Worm (Caenorhabditis elegans) whole organism, L3 larva: ENCODE data around the gene F13A2.1.

Source experiments
- R02D3.7 ChIP-seq: fragments of 150-350 bp; optimal IDR thresholded peaks from 2 replicates; lab custom pipeline; 2014; ENCODE audit warnings: missing biosample characterization, missing genetic modification characterization
- aly-2 ChIP-seq: fragments of 150-350 bp; optimal IDR thresholded peaks from 2 replicates; lab custom pipeline; 2014; ENCODE audit warnings: missing biosample characterization, missing genetic modification characterization
- ama-1 ChIP-seq: fragments of 150-350 bp; optimal IDR thresholded peaks from 2 replicates; lab custom pipeline; 2018
- ceh-16 ChIP-seq: sonication (generic microtip); optimal IDR thresholded peaks from 2 replicates; lab custom pipeline; 2017; ENCODE audit warnings: missing biosample characterization, missing genetic modification characterization
- ceh-28 ChIP-seq: fragments of 150-350 bp; optimal IDR thresholded peaks from 2 replicates; lab custom pipeline; 2014; ENCODE audit warnings: missing biosample characterization, missing genetic modification reagents, missing genetic modification characterization
- ceh-82 ChIP-seq: fragments of 150-350 bp; optimal IDR thresholded peaks from 2 replicates; lab custom pipeline; 2014; ENCODE audit warnings: missing biosample characterization, missing genetic modification characterization
- ceh-9 ChIP-seq: sonication (generic microtip); optimal IDR thresholded peaks from 2 replicates; lab custom pipeline; 2018; ENCODE audit warnings: missing biosample characterization, missing genetic modification characterization
- daf-12 ChIP-seq: fragments of 150-350 bp; optimal IDR thresholded peaks from 2 replicates; lab custom pipeline; 2014; ENCODE audit warnings: missing biosample characterization, missing genetic modification reagents, missing genetic modification characterization
- egl-5 ChIP-seq: fragments of 150-350 bp; optimal IDR thresholded peaks from 2 replicates; lab custom pipeline; 2017; ENCODE audit warnings: missing biosample characterization, missing genetic modification reagents, missing genetic modification characterization, inconsistent platforms
- elt-1 ChIP-seq: fragments of 150-350 bp; optimal IDR thresholded peaks from 2 replicates; lab custom pipeline; 2014; ENCODE audit warnings: missing biosample characterization, missing genetic modification characterization
- elt-2 ChIP-seq: sonication (generic microtip); optimal IDR thresholded peaks from 2 replicates; lab custom pipeline; 2016; ENCODE audit warnings: missing genetic modification reagents, mild to moderate bottlenecking, missing genetic modification characterization, missing compliant biosample characterization
- elt-3 ChIP-seq, 3 experiments: fragments of 150-350 bp in 1 of 3; sonication (generic microtip) in 2 of 3; optimal IDR thresholded peaks; 2 replicates in 2 of 3; 4 replicates in 1 of 3; lab custom pipeline; 2014 to 2017; ENCODE audit warnings: missing biosample characterization in 3 of 3, missing genetic modification characterization in 3 of 3
- fkh-10 ChIP-seq: sonication (generic microtip); optimal IDR thresholded peaks from 2 replicates; lab custom pipeline; 2017; ENCODE audit warnings: missing biosample characterization, missing genetic modification reagents, missing genetic modification characterization
- fkh-2 ChIP-seq: fragments of 150-350 bp; optimal IDR thresholded peaks from 2 replicates; lab custom pipeline; 2014; ENCODE audit warnings: missing biosample characterization, missing genetic modification reagents, missing genetic modification characterization
- fos-1 ChIP-seq: fragments of 150-350 bp; optimal IDR thresholded peaks from 2 replicates; lab custom pipeline; 2014; ENCODE audit warnings: missing biosample characterization, missing genetic modification characterization
- hmg-11 ChIP-seq: sonication (generic microtip); optimal IDR thresholded peaks from 2 replicates; lab custom pipeline; 2016; ENCODE audit warnings: missing genetic modification characterization, missing compliant biosample characterization
- jun-1 ChIP-seq: fragments of 150-350 bp; optimal IDR thresholded peaks from 2 replicates; lab custom pipeline; 2014; ENCODE audit warnings: missing biosample characterization, missing genetic modification reagents, missing genetic modification characterization
- lin-15B ChIP-seq: fragments of 150-350 bp; optimal IDR thresholded peaks from 2 replicates; lab custom pipeline; 2014; ENCODE audit warnings: missing biosample characterization, missing genetic modification characterization
- mdl-1 ChIP-seq: fragments of 150-350 bp; optimal IDR thresholded peaks from 2 replicates; lab custom pipeline; 2014; ENCODE audit warnings: missing biosample characterization, missing genetic modification characterization
- mml-1 ChIP-seq: fragments of 150-350 bp; sonication (generic microtip); optimal IDR thresholded peaks from 3 replicates; lab custom pipeline; 2014; ENCODE audit warnings: missing biosample characterization, missing genetic modification characterization
- nhr-11 ChIP-seq: fragments of 150-350 bp; optimal IDR thresholded peaks from 2 replicates; lab custom pipeline; 2014; ENCODE audit warnings: missing biosample characterization, missing genetic modification characterization
- nhr-12 ChIP-seq: fragments of 150-350 bp; optimal IDR thresholded peaks from 2 replicates; lab custom pipeline; 2014; ENCODE audit warnings: missing biosample characterization, missing genetic modification characterization
- nhr-23 ChIP-seq: fragments of 150-350 bp; optimal IDR thresholded peaks from 2 replicates; lab custom pipeline; 2014; ENCODE audit warnings: missing biosample characterization, missing genetic modification reagents, missing genetic modification characterization
- nhr-237 ChIP-seq: fragments of 150-350 bp; optimal IDR thresholded peaks from 2 replicates; lab custom pipeline; 2014; ENCODE audit warnings: missing biosample characterization, missing genetic modification characterization
- nhr-25 ChIP-seq: sonication (generic microtip); optimal IDR thresholded peaks from 2 replicates; lab custom pipeline; 2017; ENCODE audit warnings: missing biosample characterization, missing genetic modification characterization
- nhr-28 ChIP-seq: fragments of 150-350 bp; optimal IDR thresholded peaks from 2 replicates; lab custom pipeline; 2014; ENCODE audit warnings: missing biosample characterization, missing genetic modification characterization
- nhr-43 ChIP-seq: sonication (generic microtip); optimal IDR thresholded peaks from 2 replicates; lab custom pipeline; 2016; ENCODE audit warnings: mild to moderate bottlenecking, missing genetic modification characterization, missing compliant biosample characterization; ENCODE audit not compliant: poor library complexity, severe bottlenecking
- nhr-76 ChIP-seq: fragments of 150-350 bp; sonication (generic microtip); optimal IDR thresholded peaks from 5 replicates; lab custom pipeline; 2014; ENCODE audit warnings: missing biosample characterization, missing genetic modification characterization
- nhr-77 ChIP-seq: fragments of 150-350 bp; optimal IDR thresholded peaks from 2 replicates; lab custom pipeline; 2014; ENCODE audit warnings: missing biosample characterization, missing genetic modification characterization
- pha-4 ChIP-seq: fragments of 150-350 bp; optimal IDR thresholded peaks from 2 replicates; lab custom pipeline; 2014; ENCODE audit warnings: missing biosample characterization, missing genetic modification reagents, missing genetic modification characterization
- pqm-1 ChIP-seq: fragments of 150-350 bp; optimal IDR thresholded peaks from 2 replicates; lab custom pipeline; 2017; ENCODE audit warnings: missing biosample characterization, missing genetic modification characterization, inconsistent platforms
- sea-2 ChIP-seq: fragments of 150-350 bp; sonication (generic microtip); optimal IDR thresholded peaks from 4 replicates; lab custom pipeline; 2014; ENCODE audit warnings: missing biosample characterization, missing genetic modification reagents, missing genetic modification characterization
- skn-1 ChIP-seq: fragments of 150-350 bp; optimal IDR thresholded peaks from 2 replicates; lab custom pipeline; 2014; ENCODE audit warnings: missing biosample characterization, missing genetic modification characterization
- tbx-2 ChIP-seq: sonication (generic microtip); optimal IDR thresholded peaks from 2 replicates; lab custom pipeline; 2016; ENCODE audit warnings: mild to moderate bottlenecking, missing genetic modification characterization, missing compliant biosample characterization
- ztf-11 ChIP-seq: fragments of 150-350 bp; optimal IDR thresholded peaks from 2 replicates; lab custom pipeline; 2014; ENCODE audit warnings: missing biosample characterization, missing genetic modification characterization
- ztf-4 ChIP-seq: fragments of 150-350 bp; optimal IDR thresholded peaks from 2 replicates; lab custom pipeline; 2014; ENCODE audit warnings: missing biosample characterization, missing genetic modification characterization

The F13A2.1 gene

DNA sequence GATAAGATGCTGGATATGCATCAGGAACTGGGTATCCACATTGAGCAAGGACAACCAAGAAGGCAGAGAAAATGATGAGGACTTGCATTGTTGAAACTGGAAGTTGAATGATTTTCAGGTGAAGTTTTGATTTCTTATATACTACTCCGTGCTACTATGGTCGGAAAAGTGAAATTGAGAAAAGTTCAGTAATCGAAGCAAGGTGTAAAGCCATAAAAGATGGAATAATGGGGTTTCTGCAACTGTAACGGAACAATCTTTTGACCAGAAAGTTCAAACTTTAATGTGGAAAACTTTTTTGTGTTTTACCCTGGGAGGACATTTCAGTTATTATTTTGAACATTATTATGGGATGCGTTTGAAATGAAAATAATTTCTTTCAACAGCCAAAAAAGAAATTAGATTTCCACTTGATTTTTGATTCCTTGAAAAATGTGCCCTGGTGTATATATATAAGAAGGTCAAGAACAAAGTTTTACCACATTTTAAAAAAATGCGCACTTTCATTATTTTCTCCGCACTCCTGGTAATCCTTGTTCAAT, 41.7 kb upstream of the F13A2.1 start, which contains the start of the genes Y47D7A.9 and Y47D7A.19:
Y47D7A.9 (minus strand) TSS at position 101 of the 542 bp plus-strand sequence.
Y47D7A.19 (plus strand) TSS at position 492 of the 542 bp plus-strand sequence.
- TF ChIP-seq nhr-76 (tag; lab: Kevin White, UChicago) (no peak), nhr-25 (tag; lab: Kevin White, UChicago) (no peak), mdl-1 (tag; lab: Kevin White, UChicago) (no peak), skn-1 (no peak), nhr-11 (no peak), ceh-28 (tag; lab: Kevin White, UChicago) (no peak), fkh-2 (tag; lab: Kevin White, UChicago) (no peak), ztf-4 (no peak), ceh-16 (no peak), jun-1 (tag; lab: Kevin White, UChicago) (no peak), aly-2 (no peak), daf-12 (tag; lab: Kevin White, UChicago) (no peak), elt-3 (tag; optimal IDR thresholded peaks at IDR 0.05; lab: Kevin White, UChicago) (no peak), elt-1 (tag; lab: Kevin White, UChicago) (no peak), pha-4 (tag; lab: Kevin White, UChicago) (no peak)

DNA sequence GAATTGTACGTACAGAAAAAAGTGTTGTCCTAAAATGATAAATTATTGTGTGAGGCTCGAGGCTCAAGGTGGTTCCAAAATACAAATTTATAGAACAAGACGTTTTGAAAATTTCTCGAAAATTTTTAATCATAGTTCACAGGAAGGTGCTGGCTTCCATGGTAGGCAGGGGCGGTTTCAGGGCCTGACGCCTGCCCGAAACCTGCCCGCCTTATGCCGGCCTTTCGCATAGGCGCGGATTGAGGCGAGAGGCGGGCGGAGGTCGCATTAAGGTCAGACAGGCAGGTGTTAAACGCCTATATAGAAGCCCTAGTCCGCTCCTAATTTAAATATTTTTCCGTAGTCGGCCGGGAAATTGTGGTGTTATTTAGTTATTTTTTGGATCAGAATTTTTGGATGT, 40.9 kb upstream of the F13A2.1 start:
- no peak for TF ChIP-seq pha-4 (tag; lab: Kevin White, UChicago)
- no peak for TF ChIP-seq pqm-1 (tag; lab: Kevin White, UChicago)
- no peak for TF ChIP-seq nhr-28 (tag; lab: Kevin White, UChicago)
- no peak for TF ChIP-seq nhr-237 (tag; lab: Kevin White, UChicago)
- TF ChIP-seq egl-5: no peak
- TF ChIP-seq ceh-82 (tag; lab: Kevin White, UChicago): no peak
- no peak for TF ChIP-seq daf-12 (tag; lab: Kevin White, UChicago)
- TF ChIP-seq ceh-16: no peak
- no peak for TF ChIP-seq fos-1 (tag; lab: Kevin White, UChicago)
- TF ChIP-seq ama-1 (lab: Kevin White, UChicago): no peak
- TF ChIP-seq mml-1: no peak
- TF ChIP-seq tbx-2 (tag; lab: Kevin White, UChicago): no peak

DNA sequence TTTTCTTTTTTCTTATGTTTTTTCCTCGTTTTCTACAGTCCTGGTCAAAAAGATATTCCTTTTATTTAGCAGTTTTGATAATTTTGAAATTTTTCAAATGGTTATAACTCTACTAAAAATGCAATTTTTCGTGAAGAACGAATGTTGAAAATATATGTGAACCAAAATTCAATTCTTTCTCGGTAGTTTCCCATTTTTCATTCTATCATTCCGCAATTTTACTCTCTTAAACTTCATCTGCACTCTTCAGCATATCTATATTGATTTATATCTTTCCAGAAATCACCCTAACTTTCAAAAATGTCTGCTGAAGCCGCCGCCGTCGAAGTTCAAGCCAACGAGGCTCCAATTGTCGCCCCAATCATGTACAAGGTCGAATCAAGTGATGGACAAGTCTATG, 39.9 kb upstream of the F13A2.1 start, which contains the start of gene skr-7:
skr-7 (plus strand) TSS at position 301 of the 400 bp plus-strand sequence.
- TF ChIP-seq hmg-11 (no peak), skn-1 (no peak), tbx-2 (tag; lab: Kevin White, UChicago) (no peak), ama-1 (lab: Kevin White, UChicago) (no peak), egl-5 (no peak), ztf-4 (no peak), elt-2 (tag; lab: Kevin White, UChicago) (no peak), ceh-82 (tag; lab: Kevin White, UChicago) (no peak), ztf-11 (tag; lab: Kevin White, UChicago) (no peak), jun-1 (tag; lab: Kevin White, UChicago) (no peak), fkh-10 (no peak), ceh-9 (tag; lab: Kevin White, UChicago) (no peak), lin-15B (tag; lab: Kevin White, UChicago) (no peak), R02D3.7 (tag; lab: Kevin White, UChicago) (no peak), pha-4 (tag; lab: Kevin White, UChicago) (no peak), nhr-76 (tag; lab: Kevin White, UChicago) (no peak), fos-1 (tag; lab: Kevin White, UChicago) (no peak), nhr-11 (no peak), nhr-77 (tag; lab: Kevin White, UChicago) (no peak)

DNA sequence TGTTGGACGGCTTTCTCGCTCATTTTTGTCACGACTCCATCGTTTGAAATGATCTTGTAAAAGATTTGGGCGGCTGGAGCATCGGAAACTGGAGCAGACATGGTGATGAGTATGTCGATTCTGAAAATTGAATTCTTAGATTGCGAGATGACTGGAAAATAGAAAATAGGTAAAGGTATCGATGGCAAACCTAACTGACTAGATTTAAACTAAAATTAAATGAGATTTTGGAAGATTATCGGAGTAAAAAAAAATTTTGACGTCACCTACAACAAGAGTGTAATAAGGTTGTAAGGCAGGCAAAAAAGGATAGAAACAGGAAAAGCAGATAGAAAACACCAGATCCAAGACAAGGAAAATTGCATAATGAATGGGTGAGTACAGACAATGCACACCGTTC, 39.3 kb upstream of the F13A2.1 start, which contains the start of gene skr-14:
skr-14 (minus strand) TSS at position 101 of the 400 bp plus-strand sequence.
- TF ChIP-seq sea-2 (GFP tag; lab: Kevin White, UChicago) (no peak), nhr-11 (no peak), hmg-11 (no peak), nhr-12 (tag; lab: Kevin White, UChicago) (no peak), nhr-43 (tag; lab: Kevin White, UChicago) (no peak), fkh-10 (no peak), ceh-82 (tag; lab: Kevin White, UChicago) (no peak), nhr-76 (tag; lab: Kevin White, UChicago) (no peak), nhr-23 (tag; lab: Kevin White, UChicago) (no peak)
